Fruit fly (Drosophila melanogaster) whole organism: ENCODE measurements around the gene Gip.

Source experiments
- CG8478 ChIP-seq: fragments of >200 bp; optimal IDR thresholded peaks from 2 replicates; lab custom pipeline; 2018; ENCODE audit warnings: inconsistent platforms
- Dll ChIP-seq: fragments of >200 bp; optimal IDR thresholded peaks from 2 replicates; lab custom pipeline; 2017
- EcR ChIP-seq, 2 experiments: fragments of >200 bp; optimal IDR thresholded peaks; 2 replicates each; lab custom pipeline; 2017; ENCODE audit warnings: missing biosample characterization in 2 of 2, missing genetic modification characterization in 2 of 2, missing genetic modification reagents in 2 of 2
- psq ChIP-seq: fragments of >200 bp; optimal IDR thresholded peaks from 2 replicates; lab custom pipeline; 2017

dm6 chrX:10362557-10363366, 33.1 kb upstream of the Gip start:
- TF ChIP-seq Dll (lab: Kevin White, UChicago), result no peak
- TF ChIP-seq CG8478, result no peak
- TF ChIP-seq psq (lab: Kevin White, UChicago), result no peak
- no peak for TF ChIP-seq EcR (GFP tag; optimal IDR thresholded peaks at IDR 0.05; lab: Kevin White, UChicago)
